Fruit fly (Drosophila melanogaster) whole organism, wandering third instar larva: ENCODE measurements around the gene CG2964.

Experiments
- Abd-B ChIP-seq: fragments of >200 bp; optimal IDR thresholded peaks from 2 replicates; lab custom pipeline; 2017; ENCODE audit warnings: missing biosample characterization, missing genetic modification characterization
- CrebA ChIP-seq: fragments of 200-800 bp; sonication (Bioruptor generic); optimal IDR thresholded peaks from 2 replicates; lab custom pipeline; 2016; ENCODE audit warnings: missing biosample characterization, mild to moderate bottlenecking, missing genetic modification characterization, borderline replicate concordance
- Dfd ChIP-seq: fragments of >200 bp; optimal IDR thresholded peaks from 2 replicates; lab custom pipeline; 2017; ENCODE audit warnings: missing biosample characterization, missing genetic modification characterization
- GATAd ChIP-seq: sonication (Bioruptor generic); optimal IDR thresholded peaks from 2 replicates; lab custom pipeline; 2016; ENCODE audit warnings: missing biosample characterization, missing genetic modification characterization
- Hr78 ChIP-seq: fragments of >200 bp; optimal IDR thresholded peaks from 2 replicates; lab custom pipeline; 2017; ENCODE audit warnings: missing biosample characterization, missing genetic modification characterization
- Jra ChIP-seq: sonication (Bioruptor generic); optimal IDR thresholded peaks from 2 replicates; lab custom pipeline; 2016; ENCODE audit warnings: missing biosample characterization, missing genetic modification characterization
- OdsH ChIP-seq: fragments of 200-800 bp; sonication (Bioruptor generic); optimal IDR thresholded peaks from 2 replicates; lab custom pipeline; 2016; ENCODE audit warnings: missing biosample characterization, mild to moderate bottlenecking, missing genetic modification characterization
- br ChIP-seq: fragments of 200-800 bp; sonication (Bioruptor generic); optimal IDR thresholded peaks from 2 replicates; lab custom pipeline; 2016; ENCODE audit warnings: missing biosample characterization, missing genetic modification characterization
- brk ChIP-seq: fragments of 200-800 bp; sonication (Bioruptor generic); optimal IDR thresholded peaks from 2 replicates; lab custom pipeline; 2016; ENCODE audit warnings: missing biosample characterization, mild to moderate bottlenecking, missing genetic modification characterization
- fru ChIP-seq: fragments of 200-800 bp; sonication (Bioruptor generic); optimal IDR thresholded peaks from 3 replicates; lab custom pipeline; 2016; ENCODE audit warnings: missing biosample characterization, mild to moderate bottlenecking, missing genetic modification characterization
- lola ChIP-seq: fragments of >200 bp; optimal IDR thresholded peaks from 2 replicates; lab custom pipeline; 2017; ENCODE audit warnings: missing biosample characterization, missing genetic modification characterization
- psq ChIP-seq: fragments of 200-800 bp; sonication (Bioruptor generic); optimal IDR thresholded peaks from 3 replicates; lab custom pipeline; 2017; ENCODE audit warnings: missing biosample characterization, mild to moderate bottlenecking, missing genetic modification characterization, moderate library complexity

DNA sequence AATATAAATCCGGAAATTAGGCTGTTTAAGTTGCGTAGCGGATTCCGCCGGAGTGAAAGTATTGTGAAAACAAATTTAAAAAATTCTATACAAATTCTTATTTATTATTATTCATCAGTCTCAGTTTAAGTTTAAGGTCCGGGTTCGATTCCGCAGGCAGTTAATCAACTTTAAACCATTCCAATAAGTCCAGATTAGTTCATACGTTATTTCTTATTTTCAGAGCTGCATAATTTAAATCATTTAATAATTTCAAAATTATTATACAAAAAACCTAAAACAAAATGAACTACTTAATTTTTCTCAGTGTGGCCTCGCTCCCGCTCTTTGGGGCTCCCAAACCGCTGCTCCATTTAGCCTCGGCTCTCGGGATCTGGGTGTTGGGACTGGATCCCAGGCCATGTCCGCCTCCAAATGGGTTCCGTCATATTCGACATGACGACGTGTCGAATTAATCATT, 18.1 kb downstream of the CG2964 start:
- TF ChIP-seq lola (GFP tag; lab: Kevin White, UChicago), result no peak
- TF ChIP-seq Dfd (GFP tag; lab: Kevin White, UChicago), result no peak
- TF ChIP-seq fru (GFP tag; lab: Kevin White, UChicago), result peak; percentile 88
- TF ChIP-seq CrebA, result peak; percentile 4
- TF ChIP-seq br (GFP tag; lab: Kevin White, UChicago), result peak; percentile 83
- TF ChIP-seq Hr78 (GFP tag; lab: Kevin White, UChicago), result no peak
- TF ChIP-seq brk (GFP tag; lab: Kevin White, UChicago), result peak; percentile 72
- peak; percentile 89 for TF ChIP-seq OdsH
- TF ChIP-seq GATAd (GFP tag; lab: Kevin White, UChicago), result peak; percentile 3
- TF ChIP-seq Jra (GFP tag; lab: Kevin White, UChicago), result no peak
- peak; percentile 56 for TF ChIP-seq psq (GFP tag; lab: Kevin White, UChicago)
- TF ChIP-seq Abd-B (GFP tag; lab: Kevin White, UChicago), result no peak
